Worm (Caenorhabditis elegans): ENCODE data around the gene cnc-6.

Gene cnc-6

DNA sequence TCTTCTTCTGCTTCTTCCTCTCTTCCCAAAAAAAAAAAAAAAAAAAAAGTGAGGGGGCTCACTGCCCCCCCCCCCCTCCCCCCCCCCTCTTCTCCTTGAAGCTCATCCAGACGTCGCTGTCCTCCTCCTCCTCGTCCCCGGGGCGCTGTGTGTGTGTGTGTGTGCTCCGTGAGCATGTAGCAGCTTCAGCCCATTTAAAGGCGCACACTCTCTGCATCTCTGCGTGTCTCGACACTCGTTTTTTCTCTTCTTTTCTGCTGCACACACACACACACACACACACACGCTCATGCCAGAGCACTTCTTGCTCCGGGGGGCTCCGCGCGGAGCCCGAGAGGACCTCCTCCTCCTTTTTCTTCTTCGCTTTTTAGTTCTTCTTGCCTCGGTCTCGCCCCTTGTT lies 22.5 kb downstream of the cnc-6 start (continued):
- TF ChIP-seq nhr-76 (tag; optimal IDR thresholded peaks at IDR 0.05) = no peak
- no peak for TF ChIP-seq ztf-4 (tag; optimal IDR thresholded peaks at IDR 0.05)
- TF ChIP-seq nhr-47 (tag; optimal IDR thresholded peaks at IDR 0.05) = peak; percentile 66

DNA sequence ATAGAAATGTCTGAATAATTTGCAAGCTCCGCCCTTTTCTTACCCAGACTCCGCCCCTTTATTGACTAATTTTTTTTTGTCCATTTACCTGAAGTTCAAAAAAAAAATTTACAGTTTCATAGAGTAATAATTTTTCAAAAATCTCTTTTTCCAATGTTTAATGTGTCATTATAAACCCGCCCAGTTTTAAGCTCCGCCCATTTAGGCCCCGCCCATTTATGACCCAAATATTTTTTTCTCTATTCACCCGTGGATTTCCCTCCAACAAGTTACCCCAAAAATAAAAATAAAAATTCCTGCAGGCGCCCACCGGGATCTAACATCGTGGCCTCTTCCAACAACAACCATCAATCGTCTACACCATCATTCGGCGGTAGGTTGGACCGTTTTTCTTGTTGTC lies 24.7 kb downstream of the cnc-6 start, which contains the start of gene rimb-1:
Gene rimb-1, plus strand, starts transcription at position 301 of the 400 bp plus-strand sequence.
- TF ChIP-seq sox-4 (tag; optimal IDR thresholded peaks at IDR 0.05) (no peak), nhr-28 (tag; optimal IDR thresholded peaks at IDR 0.05) (no peak), pqm-1 (tag; optimal IDR thresholded peaks at IDR 0.05) (no peak), zip-4 (GFP tag; optimal IDR thresholded peaks at IDR 0.05) (no peak), aly-2 (tag; optimal IDR thresholded peaks at IDR 0.05) (no peak), ceh-82 (tag; optimal IDR thresholded peaks at IDR 0.05) (no peak), ztf-11 (tag; optimal IDR thresholded peaks at IDR 0.05) (no peak), tbx-2 (tag; optimal IDR thresholded peaks at IDR 0.05) (no peak), sptf-1 (tag; optimal IDR thresholded peaks at IDR 0.05) (no peak), isw-1 (GFP tag; IDR thresholded peaks at IDR 0.05) (no peak), lin-13 (GFP tag; optimal IDR thresholded peaks at IDR 0.05) (no peak), nhr-11 (tag; optimal IDR thresholded peaks at IDR 0.05) (no peak), lin-35 (GFP tag; optimal IDR thresholded peaks at IDR 0.05) (no peak), xbp-1 (tag; optimal IDR thresholded peaks at IDR 0.05) (no peak), efl-1 (optimal IDR thresholded peaks at IDR 0.05) (no peak), efl-1 (GFP tag; optimal IDR thresholded peaks at IDR 0.05 in 1 of 2) (no peak)

DNA sequence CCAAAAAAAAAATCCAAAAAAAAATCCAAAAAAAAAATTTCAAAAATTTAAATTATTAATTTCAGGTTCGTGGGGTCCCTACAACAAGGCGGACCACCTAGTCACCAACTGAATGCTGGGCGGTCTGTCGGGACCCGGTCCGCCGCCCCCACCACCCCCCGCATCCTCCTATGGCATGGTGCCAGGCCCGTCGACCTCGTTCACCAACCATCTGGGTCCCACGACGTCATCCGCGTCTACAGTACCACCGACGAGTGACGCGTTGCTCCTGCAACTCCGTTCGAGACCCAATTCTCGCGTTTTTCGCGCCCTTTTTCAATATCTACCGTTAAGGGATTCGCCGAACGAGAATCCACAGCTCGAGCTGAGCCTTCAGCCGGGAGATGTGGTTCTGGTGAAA lies 25.6 kb downstream of the cnc-6 start:
- TF ChIP-seq egl-13 (tag; optimal IDR thresholded peaks at IDR 0.05) = no peak
- TF ChIP-seq mep-1 (tag; optimal IDR thresholded peaks at IDR 0.05) = no peak
- TF ChIP-seq sptf-1 (tag; optimal IDR thresholded peaks at IDR 0.05) = no peak
- TF ChIP-seq ztf-11 (tag; optimal IDR thresholded peaks at IDR 0.05) = no peak
- TF ChIP-seq fkh-10 (GFP tag; optimal IDR thresholded peaks at IDR 0.05) = no peak
- TF ChIP-seq ceh-63 (GFP tag; optimal IDR thresholded peaks at IDR 0.05) = no peak
- no peak for TF ChIP-seq fkh-8 (tag; optimal IDR thresholded peaks at IDR 0.05)
- no peak for TF ChIP-seq lin-14 (GFP tag; optimal IDR thresholded peaks at IDR 0.05)
- no peak for TF ChIP-seq unc-30 (tag; optimal IDR thresholded peaks at IDR 0.05)
- TF ChIP-seq snpc-4 (tag; optimal IDR thresholded peaks at IDR 0.05) = no peak
- no peak for TF ChIP-seq aha-1 (tag; optimal IDR thresholded peaks at IDR 0.05)
- no peak for TF ChIP-seq mab-9 (GFP tag; IDR thresholded peaks at IDR 0.05)
- TF ChIP-seq ceh-8 (GFP tag; optimal IDR thresholded peaks at IDR 0.05) = no peak

DNA sequence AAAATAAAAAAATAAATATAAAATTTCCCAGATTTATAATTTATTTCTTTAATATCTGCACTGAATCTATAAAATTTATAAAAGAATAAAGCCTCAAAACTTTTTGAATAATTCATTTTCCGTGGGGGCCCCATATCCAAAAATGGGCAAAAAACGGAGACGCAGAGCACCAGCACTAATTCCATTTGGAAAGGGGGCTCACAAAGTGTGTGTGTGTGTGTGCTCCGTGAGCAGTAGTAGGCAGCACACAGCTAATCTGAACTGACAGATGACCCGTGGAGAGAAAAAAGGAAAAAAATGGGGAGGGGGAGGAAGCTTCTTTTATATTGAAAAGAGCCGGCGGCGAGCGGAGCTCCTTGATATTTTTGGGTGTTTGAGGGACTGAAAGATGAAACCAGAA lies 28.6 kb downstream of the cnc-6 start:
- TF ChIP-seq lin-14 (GFP tag; optimal IDR thresholded peaks at IDR 0.05) (peak; percentile 72), dpl-1 (GFP tag; optimal IDR thresholded peaks at IDR 0.05) (peak in 1 of 3 experiments; percentile 19), nhr-71 (tag; optimal IDR thresholded peaks at IDR 0.05) (peak; percentile 5), ets-5 (GFP tag; IDR thresholded peaks at IDR 0.05) (no peak), unc-86 (tag; optimal IDR thresholded peaks at IDR 0.05) (peak; percentile 41), fkh-10 (GFP tag; optimal IDR thresholded peaks at IDR 0.05) (peak; percentile 58), ztf-11 (tag; optimal IDR thresholded peaks at IDR 0.05) (no peak), lsy-2 (tag; optimal IDR thresholded peaks at IDR 0.05) (peak in 1 of 2 experiments; percentile 12), ceh-82 (tag; optimal IDR thresholded peaks at IDR 0.05) (peak in 2 of 3 experiments; percentile 5 to 31), ces-1 (GFP tag; optimal IDR thresholded peaks at IDR 0.05) (peak; percentile 41)

DNA sequence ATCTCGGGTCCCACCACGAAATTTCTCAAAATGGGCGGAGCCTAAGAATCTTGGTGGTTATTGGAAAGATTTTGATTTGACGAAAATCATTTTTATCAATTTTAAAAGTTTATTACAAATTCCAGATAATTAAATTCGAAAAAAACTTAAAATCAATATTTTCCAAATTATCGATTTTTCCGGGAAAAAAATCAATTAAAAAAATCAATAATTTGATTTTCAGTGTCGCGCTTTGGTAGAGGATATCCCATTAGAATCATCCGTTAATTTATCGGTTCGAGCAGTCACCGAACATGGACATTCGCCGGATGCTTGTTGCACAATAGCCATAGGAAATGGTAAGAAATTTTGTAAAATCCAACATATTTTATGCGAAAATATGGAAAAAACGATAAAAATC lies 30.1 kb downstream of the cnc-6 start:
- no peak for TF ChIP-seq rnt-1 (tag; optimal IDR thresholded peaks at IDR 0.05)
- no peak for TF ChIP-seq nhr-237 (tag; optimal IDR thresholded peaks at IDR 0.05)
- TF ChIP-seq unc-62 (GFP tag; optimal IDR thresholded peaks at IDR 0.05) = no peak
- no peak for TF ChIP-seq fos-1 (tag; optimal IDR thresholded peaks at IDR 0.05)
- no peak for TF ChIP-seq fkh-4 (tag; optimal IDR thresholded peaks at IDR 0.05; ENCODE audit: borderline replicate concordance)
- TF ChIP-seq blmp-1 (tag; optimal IDR thresholded peaks at IDR 0.05) = no peak
- TF ChIP-seq nhr-28 (tag; optimal IDR thresholded peaks at IDR 0.05) = no peak
- no peak for TF ChIP-seq skn-1 (tag; optimal IDR thresholded peaks at IDR 0.05)
- TF ChIP-seq hpl-2 (GFP tag; optimal IDR thresholded peaks at IDR 0.05) = no peak
- no peak for TF ChIP-seq efl-3 (GFP tag; optimal IDR thresholded peaks at IDR 0.05)
- TF ChIP-seq nhr-90 (tag; optimal IDR thresholded peaks at IDR 0.05; ENCODE audit: poor library complexity) = no peak

Measured in whole organism, L1 larva.